Worm (Caenorhabditis elegans): ENCODE measurements around the gene T03F6.4.

DNA sequence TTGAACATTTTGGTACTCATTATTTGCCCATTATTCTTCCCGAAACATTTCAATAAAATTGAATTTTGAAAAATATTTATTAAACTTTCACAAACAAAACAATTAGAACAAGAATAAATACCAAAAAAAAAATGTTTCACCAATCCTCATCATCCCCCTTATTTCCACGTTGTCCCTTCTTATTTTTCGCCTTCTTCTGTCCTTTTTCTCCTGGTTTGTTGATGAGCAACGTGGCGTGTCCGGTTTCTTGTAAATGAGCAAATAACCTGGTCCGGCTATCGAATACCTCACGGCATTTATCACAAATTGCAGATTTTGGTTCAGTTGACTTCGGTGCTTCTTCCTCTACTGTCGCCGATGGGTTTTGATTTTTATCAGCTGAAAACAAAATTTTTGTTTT lies 4.8 kb downstream of the T03F6.4 start:
- no peak for TF ChIP-seq nhr-76 (tag; optimal IDR thresholded peaks at IDR 0.05)
- no peak for TF ChIP-seq nhr-11 (tag; optimal IDR thresholded peaks at IDR 0.05)
